Worm (Caenorhabditis elegans) whole organism, L2 larva: ENCODE results near the gene cpsf-3.

Experiments
- nhr-12 ChIP-seq: fragments of 150-350 bp; optimal IDR thresholded peaks from 2 replicates; lab custom pipeline; 2014; ENCODE audit warnings: missing biosample characterization, missing genetic modification characterization
- unc-62 ChIP-seq: fragments of 150-350 bp; optimal IDR thresholded peaks from 2 replicates; lab custom pipeline; 2014; ENCODE audit warnings: missing biosample characterization, missing genetic modification reagents, missing genetic modification characterization

ce11 chrIV:13272494-13272893 lies 10.2 kb downstream of the cpsf-3 start, which contains the start of gene unc-26:
- TF ChIP-seq nhr-12 (tag; lab: Kevin White, UChicago): no peak
- no peak for TF ChIP-seq unc-62 (GFP tag; lab: Kevin White, UChicago)
